Worm (Caenorhabditis elegans) whole organism, L3 larva: ENCODE results near the gene K01H12.4.
"Not testable (repeated sequence)": the region's sequence is repeated elsewhere in the genome, so short reads cannot be mapped to it uniquely, and the experiment has no call there.

Source experiments
- ZK546.5 ChIP-seq: sonication (generic microtip); optimal IDR thresholded peaks from 2 replicates; lab custom pipeline; 2017; ENCODE audit warnings: missing biosample characterization, missing genetic modification characterization
- ama-1 ChIP-seq: fragments of 150-350 bp; optimal IDR thresholded peaks from 2 replicates; lab custom pipeline; 2018
- ceh-16 ChIP-seq: sonication (generic microtip); optimal IDR thresholded peaks from 2 replicates; lab custom pipeline; 2017; ENCODE audit warnings: missing biosample characterization, missing genetic modification characterization
- ceh-28 ChIP-seq: fragments of 150-350 bp; optimal IDR thresholded peaks from 2 replicates; lab custom pipeline; 2014; ENCODE audit warnings: missing biosample characterization, missing genetic modification reagents, missing genetic modification characterization
- daf-12 ChIP-seq: fragments of 150-350 bp; optimal IDR thresholded peaks from 2 replicates; lab custom pipeline; 2014; ENCODE audit warnings: missing biosample characterization, missing genetic modification reagents, missing genetic modification characterization
- egl-27 ChIP-seq: sonication (generic microtip); optimal IDR thresholded peaks from 4 replicates; lab custom pipeline; 2017; ENCODE audit warnings: missing biosample characterization, missing genetic modification reagents, missing genetic modification characterization
- elt-1 ChIP-seq: fragments of 150-350 bp; optimal IDR thresholded peaks from 2 replicates; lab custom pipeline; 2014; ENCODE audit warnings: missing biosample characterization, missing genetic modification characterization
- elt-2 ChIP-seq: sonication (generic microtip); optimal IDR thresholded peaks from 2 replicates; lab custom pipeline; 2016; ENCODE audit warnings: missing genetic modification reagents, mild to moderate bottlenecking, missing genetic modification characterization, missing compliant biosample characterization
- elt-3 ChIP-seq, 3 experiments: fragments of 150-350 bp in 1 of 3; sonication (generic microtip) in 2 of 3; optimal IDR thresholded peaks; 2 replicates in 2 of 3; 4 replicates in 1 of 3; lab custom pipeline; 2014 to 2017; ENCODE audit warnings: missing biosample characterization in 3 of 3, missing genetic modification characterization in 3 of 3
- eor-1 ChIP-seq, 2 experiments: fragments of 150-350 bp; optimal IDR thresholded peaks; 2 replicates each; lab custom pipeline; 2014 to 2018; ENCODE audit warnings: missing biosample characterization in 2 of 2, missing genetic modification characterization in 2 of 2
- fkh-10 ChIP-seq: sonication (generic microtip); optimal IDR thresholded peaks from 2 replicates; lab custom pipeline; 2017; ENCODE audit warnings: missing biosample characterization, missing genetic modification reagents, missing genetic modification characterization
- fkh-2 ChIP-seq: fragments of 150-350 bp; optimal IDR thresholded peaks from 2 replicates; lab custom pipeline; 2014; ENCODE audit warnings: missing biosample characterization, missing genetic modification reagents, missing genetic modification characterization
- fos-1 ChIP-seq: fragments of 150-350 bp; optimal IDR thresholded peaks from 2 replicates; lab custom pipeline; 2014; ENCODE audit warnings: missing biosample characterization, missing genetic modification characterization
- hmg-11 ChIP-seq: sonication (generic microtip); optimal IDR thresholded peaks from 2 replicates; lab custom pipeline; 2016; ENCODE audit warnings: missing genetic modification characterization, missing compliant biosample characterization
- jun-1 ChIP-seq: fragments of 150-350 bp; optimal IDR thresholded peaks from 2 replicates; lab custom pipeline; 2014; ENCODE audit warnings: missing biosample characterization, missing genetic modification reagents, missing genetic modification characterization
- lin-15B ChIP-seq: fragments of 150-350 bp; optimal IDR thresholded peaks from 2 replicates; lab custom pipeline; 2014; ENCODE audit warnings: missing biosample characterization, missing genetic modification characterization
- lsy-12 ChIP-seq: sonication (generic microtip); optimal IDR thresholded peaks from 2 replicates; lab custom pipeline; 2016; ENCODE audit warnings: mild to moderate bottlenecking, missing genetic modification characterization, missing compliant biosample characterization
- mdl-1 ChIP-seq: fragments of 150-350 bp; optimal IDR thresholded peaks from 2 replicates; lab custom pipeline; 2014; ENCODE audit warnings: missing biosample characterization, missing genetic modification characterization
- mml-1 ChIP-seq: fragments of 150-350 bp; sonication (generic microtip); optimal IDR thresholded peaks from 3 replicates; lab custom pipeline; 2014; ENCODE audit warnings: missing biosample characterization, missing genetic modification characterization
- nfya-1 ChIP-seq: sonication (generic microtip); optimal IDR thresholded peaks from 2 replicates; lab custom pipeline; 2017; ENCODE audit warnings: missing genetic modification characterization, mild to moderate bottlenecking, missing compliant biosample characterization, antibody characterized with exemption, moderate library complexity; ENCODE audit not compliant: insufficient read depth
- nhr-11 ChIP-seq: fragments of 150-350 bp; optimal IDR thresholded peaks from 2 replicates; lab custom pipeline; 2014; ENCODE audit warnings: missing biosample characterization, missing genetic modification characterization
- nhr-237 ChIP-seq: fragments of 150-350 bp; optimal IDR thresholded peaks from 2 replicates; lab custom pipeline; 2014; ENCODE audit warnings: missing biosample characterization, missing genetic modification characterization
- nhr-25 ChIP-seq: sonication (generic microtip); optimal IDR thresholded peaks from 2 replicates; lab custom pipeline; 2017; ENCODE audit warnings: missing biosample characterization, missing genetic modification characterization
- nhr-28 ChIP-seq: fragments of 150-350 bp; optimal IDR thresholded peaks from 2 replicates; lab custom pipeline; 2014; ENCODE audit warnings: missing biosample characterization, missing genetic modification characterization
- nhr-43 ChIP-seq: sonication (generic microtip); optimal IDR thresholded peaks from 2 replicates; lab custom pipeline; 2016; ENCODE audit warnings: mild to moderate bottlenecking, missing genetic modification characterization, missing compliant biosample characterization; ENCODE audit not compliant: poor library complexity, severe bottlenecking
- nhr-67 ChIP-seq: fragments of 150-350 bp; optimal IDR thresholded peaks from 2 replicates; lab custom pipeline; 2014; ENCODE audit warnings: missing biosample characterization, missing genetic modification characterization
- nhr-77 ChIP-seq: fragments of 150-350 bp; optimal IDR thresholded peaks from 2 replicates; lab custom pipeline; 2014; ENCODE audit warnings: missing biosample characterization, missing genetic modification characterization
- pha-4 ChIP-seq: fragments of 150-350 bp; optimal IDR thresholded peaks from 2 replicates; lab custom pipeline; 2014; ENCODE audit warnings: missing biosample characterization, missing genetic modification reagents, missing genetic modification characterization
- pqm-1 ChIP-seq: fragments of 150-350 bp; optimal IDR thresholded peaks from 2 replicates; lab custom pipeline; 2017; ENCODE audit warnings: missing biosample characterization, missing genetic modification characterization, inconsistent platforms
- sea-2 ChIP-seq: fragments of 150-350 bp; sonication (generic microtip); optimal IDR thresholded peaks from 4 replicates; lab custom pipeline; 2014; ENCODE audit warnings: missing biosample characterization, missing genetic modification reagents, missing genetic modification characterization
- tbx-2 ChIP-seq: sonication (generic microtip); optimal IDR thresholded peaks from 2 replicates; lab custom pipeline; 2016; ENCODE audit warnings: mild to moderate bottlenecking, missing genetic modification characterization, missing compliant biosample characterization
- unc-39 ChIP-seq: sonication (generic microtip); optimal IDR thresholded peaks from 4 replicates; lab custom pipeline; 2017; ENCODE audit warnings: missing biosample characterization, missing genetic modification characterization
- ztf-11 ChIP-seq: fragments of 150-350 bp; optimal IDR thresholded peaks from 2 replicates; lab custom pipeline; 2014; ENCODE audit warnings: missing biosample characterization, missing genetic modification characterization
- ztf-4 ChIP-seq: fragments of 150-350 bp; optimal IDR thresholded peaks from 2 replicates; lab custom pipeline; 2014; ENCODE audit warnings: missing biosample characterization, missing genetic modification characterization

Gene K01H12.4

ce11 chrIV:9738194-9738593 lies 25.3 kb downstream of the K01H12.4 start, which contains the start of gene C28D4.10:
Gene C28D4.10, plus strand, starts transcription at chrIV:9738494.
- TF ChIP-seq daf-12 (tag; lab: Kevin White, UChicago) (no peak), fkh-2 (tag; lab: Kevin White, UChicago) (no peak), mml-1 (tag; lab: Kevin White, UChicago) (no peak), egl-27 (tag; lab: Kevin White, UChicago) (no peak), mdl-1 (tag; lab: Kevin White, UChicago) (no peak), eor-1 (tag; optimal IDR thresholded peaks at IDR 0.05; lab: Kevin White, UChicago) (no peak), ceh-28 (no peak), ama-1 (lab: Kevin White, UChicago) (no peak), jun-1 (tag; lab: Kevin White, UChicago) (no peak), tbx-2 (tag; lab: Kevin White, UChicago) (no peak), pqm-1 (tag; lab: Kevin White, UChicago) (no peak), nhr-237 (tag; lab: Kevin White, UChicago) (no peak), ztf-11 (tag; lab: Kevin White, UChicago) (no peak), ZK546.5 (tag; lab: Kevin White, UChicago) (no peak), ceh-16 (tag; lab: Kevin White, UChicago) (no peak), elt-1 (tag; lab: Kevin White, UChicago) (no peak), ztf-4 (tag; lab: Kevin White, UChicago) (no peak), fos-1 (tag; lab: Kevin White, UChicago) (no peak), lin-15B (tag; lab: Kevin White, UChicago) (no peak), pha-4 (tag; lab: Kevin White, UChicago) (no peak)

- TF ChIP-seq pha-4 (tag; lab: Kevin White, UChicago) (no peak), nhr-77 (no peak), daf-12 (tag; lab: Kevin White, UChicago) (no peak), fkh-2 (tag; lab: Kevin White, UChicago) (no peak), sea-2 (GFP tag; lab: Kevin White, UChicago) (no peak), lsy-12 (tag; lab: Kevin White, UChicago) (no peak), mdl-1 (tag; lab: Kevin White, UChicago) (no peak), nhr-11 (tag; lab: Kevin White, UChicago) (no peak), egl-27 (tag; lab: Kevin White, UChicago) (no peak), nhr-28 (tag; lab: Kevin White, UChicago) (no peak)
Observed at ce11 chrIV:9739001-9739400, 26.1 kb downstream of the K01H12.4 start.

ce11 chrIV:9740851-9741549 lies 28.1 kb downstream of the K01H12.4 start, which contains the start of gene gln-6:
Gene gln-6, minus strand, starts transcription at chrIV:9740901.
- not testable (repeated sequence) for TF ChIP-seq lsy-12, hmg-11, pha-4 (tag; lab: Kevin White, UChicago)
- TF ChIP-seq, all 47 proteins: peak for 0; not testable (repeated sequence) for 47

ce11 chrIV:9742883-9743282 lies 30.0 kb downstream of the K01H12.4 start, which contains the start of gene C28D4.7:
Gene C28D4.7, minus strand, starts transcription at chrIV:9743147.
- no peak for TF ChIP-seq nhr-28 (tag; lab: Kevin White, UChicago)
- TF ChIP-seq nhr-25, result no peak
- TF ChIP-seq fkh-10 (GFP tag; lab: Kevin White, UChicago), result no peak
- TF ChIP-seq elt-3 (tag; optimal IDR thresholded peaks at IDR 0.05; lab: Kevin White, UChicago), result no peak
- TF ChIP-seq, all 47 proteins: peak for 0

DNA sequence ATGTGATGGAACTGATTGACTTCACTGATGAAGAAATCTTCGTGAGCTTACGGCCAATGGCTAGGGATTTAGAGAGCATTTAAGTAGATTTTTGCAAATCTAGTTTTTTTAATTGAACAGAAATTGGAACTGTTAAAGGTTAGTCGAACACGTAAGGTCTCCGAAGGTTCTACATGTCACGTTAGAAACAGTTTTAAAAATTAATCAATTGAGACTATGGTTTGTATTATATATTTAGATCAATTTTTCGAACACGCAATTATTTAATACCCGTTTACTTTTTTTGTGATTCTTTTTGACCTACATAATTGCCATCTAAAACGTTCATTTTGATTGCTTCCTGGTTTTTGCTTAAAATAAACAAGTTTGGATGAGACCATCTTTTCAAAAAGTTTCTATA lies 32.0 kb downstream of the K01H12.4 start, which contains the start of gene C28D4.4:
Gene C28D4.4 (minus strand): TSS at position 101 of the 400 bp plus-strand sequence.
- TF ChIP-seq nhr-237 (tag; lab: Kevin White, UChicago) (no peak), nfya-1 (tag; lab: Kevin White, UChicago) (no peak), ceh-28 (no peak), lin-15B (tag; lab: Kevin White, UChicago) (no peak), pha-4 (tag; lab: Kevin White, UChicago) (no peak), egl-27 (tag; lab: Kevin White, UChicago) (no peak), unc-39 (tag; lab: Kevin White, UChicago) (no peak), elt-2 (tag; lab: Kevin White, UChicago) (no peak), nhr-67 (tag; lab: Kevin White, UChicago) (no peak), nhr-43 (tag; lab: Kevin White, UChicago) (no peak), ztf-11 (tag; lab: Kevin White, UChicago) (no peak)
